Worm (Caenorhabditis elegans) whole organism, L4 larva: ENCODE data around the gene srt-34.

Source experiments
- D1046.2 ChIP-seq: fragments of 200-800 bp; sonication (Bioruptor generic); IDR thresholded peaks from 2 replicates; pipeline ENCODE4 v1.3.6; 2022; ENCODE audit warnings: missing genetic modification characterization, missing compliant biosample characterization
- F26F4.8 ChIP-seq: fragments of 200-800 bp; sonication (Bioruptor generic); conservative IDR thresholded peaks from 2 replicates; pipeline ENCODE4 v1.3.6; 2022; ENCODE audit warnings: missing genetic modification characterization, missing compliant biosample characterization
- T26A8.4 ChIP-seq: fragments of 200-800 bp; sonication (Bioruptor generic); IDR thresholded peaks from 2 replicates; pipeline ENCODE4 v1.3.6; 2022; ENCODE audit warnings: missing genetic modification characterization, missing compliant biosample characterization
- Y75B8A.6 ChIP-seq: fragments of 200-800 bp; sonication (Bioruptor generic); IDR thresholded peaks from 2 replicates; pipeline ENCODE4 v1.3.6; 2022; ENCODE audit warnings: missing genetic modification reagents, missing genetic modification characterization, missing compliant biosample characterization
- ceh-32 ChIP-seq: sonication (generic microtip); optimal IDR thresholded peaks from 2 replicates; lab custom pipeline; 2016; ENCODE audit warnings: mild to moderate bottlenecking, missing genetic modification characterization, missing compliant biosample characterization; ENCODE audit not compliant: poor library complexity
- daf-12 ChIP-seq: fragments of 150-350 bp; optimal IDR thresholded peaks from 2 replicates; lab custom pipeline; 2014; ENCODE audit warnings: missing biosample characterization, missing genetic modification reagents, missing genetic modification characterization
- dmd-6 ChIP-seq: fragments of 200-800 bp; sonication (Bioruptor generic); IDR thresholded peaks from 2 replicates; pipeline ENCODE4 v1.3.6; 2022; ENCODE audit warnings: missing genetic modification reagents, missing genetic modification characterization, missing compliant biosample characterization
- duxl-1 ChIP-seq: sonication (generic microtip); optimal IDR thresholded peaks from 2 replicates; lab custom pipeline; 2016; ENCODE audit warnings: mild to moderate bottlenecking, missing genetic modification characterization, moderate library complexity, missing compliant biosample characterization; ENCODE audit not compliant: poor library complexity
- egl-27 ChIP-seq: sonication (generic microtip); optimal IDR thresholded peaks from 3 replicates; lab custom pipeline; 2017; ENCODE audit warnings: missing biosample characterization, missing genetic modification reagents, missing genetic modification characterization
- egl-43 ChIP-seq: fragments of 200-800 bp; sonication (Bioruptor generic); IDR thresholded peaks from 2 replicates; pipeline ENCODE4 v1.3.6; 2022; ENCODE audit warnings: missing genetic modification reagents, missing genetic modification characterization, missing compliant biosample characterization
- hlh-11 ChIP-seq: fragments of 200-800 bp; sonication (Bioruptor generic); optimal IDR thresholded peaks from 2 replicates; lab custom pipeline; 2018; ENCODE audit warnings: mild to moderate bottlenecking, missing genetic modification characterization, missing compliant biosample characterization
- lin-13 ChIP-seq: fragments of 150-350 bp; optimal IDR thresholded peaks from 2 replicates; lab custom pipeline; 2014; ENCODE audit warnings: missing biosample characterization, missing genetic modification reagents, missing genetic modification characterization
- lsy-2 ChIP-seq, 2 experiments: fragments of 150-350 bp in 1 of 2; sonication (generic microtip) in 1 of 2; optimal IDR thresholded peaks; 2 replicates each; lab custom pipeline; 2014 to 2017; ENCODE audit warnings: missing biosample characterization in 2 of 2, missing genetic modification characterization in 2 of 2
- madf-9 ChIP-seq: fragments of 200-800 bp; sonication (Bioruptor generic); conservative IDR thresholded peaks from 2 replicates; pipeline ENCODE4 v1.3.6; 2022; ENCODE audit warnings: missing genetic modification reagents, missing genetic modification characterization, missing compliant biosample characterization
- mes-2 ChIP-seq: sonication (generic microtip); optimal IDR thresholded peaks from 2 replicates; lab custom pipeline; 2016; ENCODE audit warnings: missing genotype, mild to moderate bottlenecking, missing genetic modification characterization, missing compliant biosample characterization; ENCODE audit not compliant: poor library complexity, severe bottlenecking
- nhr-102 ChIP-seq: sonication (generic microtip); optimal IDR thresholded peaks from 2 replicates; lab custom pipeline; 2016; ENCODE audit warnings: mild to moderate bottlenecking, missing genetic modification characterization, moderate library complexity, missing compliant biosample characterization
- nhr-11 ChIP-seq: fragments of 150-350 bp; optimal IDR thresholded peaks from 2 replicates; lab custom pipeline; 2014; ENCODE audit warnings: missing biosample characterization, missing genetic modification characterization
- nhr-25 ChIP-seq: sonication (generic microtip); optimal IDR thresholded peaks from 2 replicates; lab custom pipeline; 2017; ENCODE audit warnings: missing genetic modification characterization, mild to moderate bottlenecking, missing compliant biosample characterization, antibody characterized with exemption, moderate library complexity, borderline replicate concordance; ENCODE audit not compliant: insufficient read depth
- nhr-28 ChIP-seq: fragments of 150-350 bp; optimal IDR thresholded peaks from 2 replicates; lab custom pipeline; 2014; ENCODE audit warnings: missing biosample characterization, missing genetic modification characterization
- nhr-41 ChIP-seq: fragments of 200-800 bp; sonication (Bioruptor generic); IDR thresholded peaks from 2 replicates; pipeline ENCODE4 v1.3.6; 2022; ENCODE audit warnings: missing genetic modification reagents, missing genetic modification characterization, missing compliant biosample characterization
- nhr-42 ChIP-seq: fragments of 200-800 bp; sonication (Bioruptor generic); IDR thresholded peaks from 2 replicates; pipeline ENCODE4 v1.3.6; 2022; ENCODE audit warnings: missing genetic modification characterization, missing compliant biosample characterization
- nhr-6 ChIP-seq: fragments of 150-350 bp; optimal IDR thresholded peaks from 2 replicates; lab custom pipeline; 2014; ENCODE audit warnings: missing biosample characterization, missing genetic modification characterization
- pha-4 ChIP-seq, 2 experiments: fragments of 150-350 bp in 1 of 2; fragments of 200-800 bp in 1 of 2; sonication (Bioruptor generic) in 1 of 2; IDR thresholded peaks in 1 of 2; optimal IDR thresholded peaks in 1 of 2; 2 replicates each; pipeline versions ENCODE4 v1.3.6 to Lab custom; 2014 to 2022; ENCODE audit warnings: missing genetic modification characterization in 2 of 2, missing genetic modification reagents in 2 of 2, missing biosample characterization in 1 of 2, missing compliant biosample characterization in 1 of 2
- saeg-2 ChIP-seq: fragments of 200-800 bp; sonication (Bioruptor generic); IDR thresholded peaks from 2 replicates; pipeline ENCODE4 v1.3.6; 2022; ENCODE audit warnings: missing genetic modification reagents, missing genetic modification characterization, missing compliant biosample characterization
- set-16 ChIP-seq: fragments of 200-800 bp; sonication (Bioruptor generic); IDR thresholded peaks from 2 replicates; pipeline ENCODE4 v1.3.6; 2022; ENCODE audit warnings: missing genetic modification reagents, missing genetic modification characterization, missing compliant biosample characterization
- spr-3 ChIP-seq: fragments of 200-800 bp; sonication (Bioruptor generic); optimal IDR thresholded peaks from 2 replicates; lab custom pipeline; 2018; ENCODE audit warnings: mild to moderate bottlenecking, missing genetic modification characterization, missing compliant biosample characterization
- tra-1 ChIP-seq: fragments of 200-800 bp; sonication (Bioruptor generic); IDR thresholded peaks from 2 replicates; pipeline ENCODE4 v1.3.6; 2022; ENCODE audit warnings: missing genetic modification reagents, missing genetic modification characterization, missing compliant biosample characterization
- unc-62 ChIP-seq, 3 experiments: fragments of 150-350 bp in 1 of 3; sonication (generic microtip); optimal IDR thresholded peaks in 2 of 3; peaks in 1 of 3; 1 replicate in 1 of 3; 2 replicates in 2 of 3; lab custom pipeline; 2014 to 2017; ENCODE audit warnings: missing biosample characterization in 3 of 3, missing genetic modification characterization in 3 of 3, missing genetic modification reagents in 3 of 3, missing genotype in 1 of 3
- zfp-2 ChIP-seq: sonication (generic microtip); optimal IDR thresholded peaks from 2 replicates; lab custom pipeline; 2016; ENCODE audit warnings: mild to moderate bottlenecking, missing genetic modification characterization, missing compliant biosample characterization
- zip-11 ChIP-seq: fragments of 200-800 bp; sonication (Bioruptor generic); IDR thresholded peaks from 2 replicates; pipeline ENCODE4 v1.3.6; 2022; ENCODE audit warnings: missing genetic modification characterization, missing compliant biosample characterization
- ztf-7 ChIP-seq: fragments of 150-350 bp; optimal IDR thresholded peaks from 2 replicates; lab custom pipeline; 2014; ENCODE audit warnings: missing biosample characterization, missing genetic modification characterization

srt-34 gene

DNA sequence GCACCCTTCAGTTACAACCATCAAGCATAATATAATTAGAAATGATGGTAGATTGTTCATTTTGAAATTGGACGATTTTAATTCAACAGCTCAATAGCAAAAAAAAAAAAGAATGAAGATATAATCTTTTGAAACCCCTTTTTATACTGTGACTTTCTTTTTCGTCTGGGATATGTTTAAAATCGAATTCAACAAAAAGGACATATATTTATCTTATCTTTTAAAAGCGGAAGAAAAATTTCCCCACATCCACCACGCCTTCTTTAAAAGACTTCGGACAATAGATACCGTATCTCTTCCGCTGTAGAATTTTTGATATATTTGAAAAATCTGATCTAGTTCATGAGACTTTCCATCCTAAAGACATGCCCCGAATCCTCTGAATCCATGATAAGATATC is 37.2 kb downstream of the srt-34 start, which contains the start of gene R05D8.11 (continued):
- TF ChIP-seq duxl-1 (no peak), lin-13 (GFP tag; lab: Kevin White, UChicago) (no peak), nhr-102 (no peak), zip-11 (no peak)

DNA sequence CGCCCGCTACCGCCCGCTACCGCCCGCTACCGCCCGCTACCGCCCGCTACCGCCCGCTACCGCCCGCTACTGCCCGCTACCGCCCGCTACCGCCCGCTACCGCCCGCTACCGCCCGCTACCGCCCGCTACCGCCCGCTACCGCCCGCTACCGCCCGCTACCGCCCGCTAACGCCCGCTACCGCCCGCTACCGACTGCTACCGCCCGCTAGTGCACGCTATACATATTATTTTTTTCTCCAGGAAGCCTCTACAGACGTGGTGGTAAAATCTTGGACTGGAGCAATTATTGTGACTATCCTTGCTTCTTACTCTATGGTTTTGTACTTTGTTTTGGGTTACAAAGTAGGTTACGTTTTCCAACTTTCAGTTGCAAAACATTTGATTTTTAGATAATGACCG is 39.6 kb downstream of the srt-34 start:
- peak; percentile 80 for TF ChIP-seq set-16 (GFP tag; lab: Robert Waterston, UW)

ce11 chrV:2777395-2777794 is 40.6 kb downstream of the srt-34 start:
- 0 out of 2 replicates have a peak, but pooled peaks have one; percentile 12 for TF ChIP-seq egl-43 (GFP tag; lab: Robert Waterston, UW)
- TF ChIP-seq set-16 (GFP tag; lab: Robert Waterston, UW), result peak; percentile 60

DNA sequence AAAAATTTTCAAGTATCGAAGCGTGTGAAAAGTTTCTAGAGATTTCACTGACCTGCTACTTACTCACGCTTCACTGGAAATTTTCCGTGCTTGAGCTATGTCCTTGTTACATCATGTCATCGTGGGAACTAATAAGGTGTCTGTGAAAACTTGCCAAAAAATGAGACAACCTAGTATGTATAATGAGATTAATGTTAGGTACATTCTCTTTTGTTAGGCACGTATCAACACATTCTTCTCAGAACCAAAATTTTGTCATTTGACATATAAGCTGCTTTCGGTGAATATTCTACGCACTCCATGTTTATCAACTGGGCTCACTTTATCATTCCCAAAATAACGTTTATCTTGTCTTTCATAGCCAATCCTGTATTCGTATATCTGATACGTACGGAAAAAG is 44.0 kb downstream of the srt-34 start, which contains the start of gene srj-18:
srj-18 (plus strand) TSS at position 301 of the 400 bp plus-strand sequence.
- TF ChIP-seq hlh-11 (no peak), duxl-1 (no peak), nhr-42 (GFP tag; lab: Robert Waterston, UW) (no peak), nhr-41 (no peak), Y75B8A.6 (GFP tag; lab: Robert Waterston, UW) (no peak), spr-3 (GFP tag; lab: Kevin White, UChicago) (no peak), ztf-7 (tag; lab: Kevin White, UChicago) (no peak), tra-1 (GFP tag; lab: Robert Waterston, UW) (no peak), daf-12 (tag; lab: Kevin White, UChicago) (no peak), nhr-6 (tag; lab: Kevin White, UChicago) (no peak), dmd-6 (GFP tag; lab: Robert Waterston, UW) (no peak), lsy-2 (tag; optimal IDR thresholded peaks at IDR 0.05; lab: Kevin White, UChicago) (no peak), nhr-11 (no peak)

DNA sequence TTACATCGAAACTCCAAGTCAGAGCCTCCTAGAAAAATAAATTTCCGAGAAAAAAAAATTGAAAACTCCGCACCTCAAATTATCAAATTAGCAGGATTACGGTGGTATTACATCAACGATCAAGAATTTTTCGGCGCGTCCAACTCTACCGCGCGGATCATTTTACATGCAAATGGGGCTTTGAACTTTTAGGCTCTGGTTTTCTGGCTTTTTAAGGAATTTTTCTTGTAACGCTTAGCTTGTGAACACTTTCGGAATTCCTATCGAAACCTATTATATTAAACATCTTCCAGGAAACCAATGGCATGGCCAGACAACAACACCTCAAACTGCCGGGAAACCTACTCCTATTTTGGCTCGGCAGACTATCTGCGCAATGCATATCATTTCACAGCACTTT is 46.5 kb downstream of the srt-34 start, which contains the start of gene srh-56:
srh-56 (plus strand) TSS at position 301 of the 400 bp plus-strand sequence.
- TF ChIP-seq ceh-32 (tag; lab: Kevin White, UChicago) (no peak), nhr-102 (no peak), set-16 (GFP tag; lab: Robert Waterston, UW) (no peak), zfp-2 (tag; lab: Kevin White, UChicago) (no peak)

DNA sequence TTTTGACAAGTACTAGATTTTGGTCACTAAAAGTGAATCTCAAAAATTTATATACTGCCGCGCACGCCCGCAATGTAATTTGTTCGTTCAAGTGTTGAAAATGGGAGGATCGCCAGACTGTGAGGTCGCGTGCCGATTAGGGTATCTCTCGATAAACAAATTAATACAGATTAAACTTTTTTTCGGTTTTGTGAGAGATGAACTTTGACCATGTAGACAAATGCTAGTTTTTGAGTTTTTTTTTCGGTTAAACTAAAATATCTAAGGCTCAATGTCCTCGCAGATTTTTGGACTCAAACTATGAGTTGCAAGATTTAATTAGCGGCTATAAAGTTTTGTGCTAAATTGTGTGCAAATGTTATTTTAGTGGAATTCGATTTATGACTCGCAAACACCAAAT is 48.3 kb downstream of the srt-34 start, which contains the start of gene dhs-15:
dhs-15 (minus strand) TSS at position 101 of the 400 bp plus-strand sequence.
- TF ChIP-seq pha-4 (GFP tag; IDR thresholded peaks at IDR 0.05; lab: Robert Waterston, UW) (no peak), pha-4 (tag; optimal IDR thresholded peaks at IDR 0.05; lab: Kevin White, UChicago) (no peak), egl-27 (tag; lab: Kevin White, UChicago) (no peak), duxl-1 (no peak), F26F4.8 (GFP tag; lab: Robert Waterston, UW) (no peak), nhr-102 (no peak), nhr-25 (tag; lab: Kevin White, UChicago) (no peak), D1046.2 (GFP tag; lab: Robert Waterston, UW) (no peak), set-16 (GFP tag; lab: Robert Waterston, UW) (no peak), T26A8.4 (GFP tag; lab: Robert Waterston, UW) (no peak), saeg-2 (GFP tag; lab: Robert Waterston, UW) (no peak), madf-9 (GFP tag; lab: Robert Waterston, UW) (no peak)

ce11 chrV:2767465-2767864 is 50.6 kb downstream of the srt-34 start, which contains the start of gene R05D8.9:
Gene R05D8.9 (minus strand): TSS chrV:2767565.
- TF ChIP-seq unc-62 (GFP tag; optimal IDR thresholded peaks at IDR 0.05 in 1 of 2; lab: Kevin White, UChicago) (peak in 1 of 2 experiments; percentile 64), unc-62 (tag; optimal IDR thresholded peaks at IDR 0.05; lab: Kevin White, UChicago) (no peak), nhr-28 (peak; percentile 78), mes-2 (tag; lab: Kevin White, UChicago) (no peak)
